Fruit fly (Drosophila melanogaster): ENCODE data around the gene Task6.

Task6 gene

dm6 chr3R:13715674-13716454 is 41.5 kb upstream of the Task6 start (continued):
- TF ChIP-seq lov (optimal IDR thresholded peaks at IDR 0.05), result no peak
- TF ChIP-seq lov (GFP tag; IDR thresholded peaks at IDR 0.05), result no peak
- no peak for TF ChIP-seq odd (GFP tag; optimal IDR thresholded peaks at IDR 0.05)
- no peak for TF ChIP-seq tll (GFP tag; optimal IDR thresholded peaks at IDR 0.05)
- TF ChIP-seq lbe (GFP tag; optimal IDR thresholded peaks at IDR 0.05), result no peak
- TF ChIP-seq CG8944 (GFP tag; optimal IDR thresholded peaks at IDR 0.05), result no peak
- peak; percentile 73 for TF ChIP-seq zen (tag; optimal IDR thresholded peaks at IDR 0.05)

dm6 chr3R:13715012-13715673 is 40.8 kb upstream of the Task6 start, which contains the start of gene kmr:
Gene kmr, plus strand, starts transcription at chr3R:13715207.
- no peak for TF ChIP-seq crp (GFP tag; optimal IDR thresholded peaks at IDR 0.05)
- TF ChIP-seq CG11696 (GFP tag; IDR thresholded peaks at IDR 0.05), result no peak; the same call in 1 of the 2 replicates
- no peak for TF ChIP-seq maf-S (GFP tag; optimal IDR thresholded peaks at IDR 0.05)
- TF ChIP-seq trh (GFP tag; optimal IDR thresholded peaks at IDR 0.05), result no peak
- peak; percentile 13 for TF ChIP-seq grn (GFP tag; optimal IDR thresholded peaks at IDR 0.05)
- TF ChIP-seq Ada2b (GFP tag; IDR thresholded peaks at IDR 0.05), result no peak
- TF ChIP-seq H15 (GFP tag; IDR thresholded peaks at IDR 0.05), result no peak
- TF ChIP-seq CG2712 (tag; optimal IDR thresholded peaks at IDR 0.05), result no peak
- peak; percentile 12 for TF ChIP-seq CG7839 (tag; optimal IDR thresholded peaks at IDR 0.05)
- TF ChIP-seq chif (GFP tag; optimal IDR thresholded peaks at IDR 0.05), result peak in 1 of 2 experiments; percentile 31
- no peak for TF ChIP-seq CG3838 (GFP tag; optimal IDR thresholded peaks at IDR 0.05)
- TF ChIP-seq Opbp (GFP tag; IDR thresholded peaks at IDR 0.05; ENCODE audit: partially characterized antibody), result no peak
- no peak for TF ChIP-seq CG12744 (GFP tag; optimal IDR thresholded peaks at IDR 0.05)
- no peak for TF ChIP-seq CG32772 (GFP tag; IDR thresholded peaks at IDR 0.05)
- TF ChIP-seq CG8478 (optimal IDR thresholded peaks at IDR 0.05), result no peak
- TF ChIP-seq CTCF (GFP tag; optimal IDR thresholded peaks at IDR 0.05), result peak; percentile 37
- peak; percentile 56 for TF ChIP-seq CG13296 (GFP tag; optimal IDR thresholded peaks at IDR 0.05)
- no peak; the same call in 2 of the 3 replicates for TF ChIP-seq z (GFP tag; IDR thresholded peaks at IDR 0.05)
- peak; percentile 32 for TF ChIP-seq CG10267 (tag; optimal IDR thresholded peaks at IDR 0.05)
- no peak for TF ChIP-seq CG17186 (GFP tag; optimal IDR thresholded peaks at IDR 0.05)
- 0 out of 3 replicates have a peak, but pooled peaks have one; percentile 24 for TF ChIP-seq mld (GFP tag; IDR thresholded peaks at IDR 0.05; ENCODE audit: partially characterized antibody)
- TF ChIP-seq E2f1 (GFP tag; IDR thresholded peaks at IDR 0.05), result no peak
- TF ChIP-seq CG7357 (GFP tag; IDR thresholded peaks at IDR 0.05), result no peak
- no peak for TF ChIP-seq ssp (GFP tag; IDR thresholded peaks at IDR 0.05)
- peak; percentile 72 for TF ChIP-seq nau (GFP tag; optimal IDR thresholded peaks at IDR 0.05)
- no peak for TF ChIP-seq pho (GFP tag; optimal IDR thresholded peaks at IDR 0.05)
- TF ChIP-seq CG17385 (GFP tag; optimal IDR thresholded peaks at IDR 0.05), result peak; percentile 21
- peak; percentile 24 for TF ChIP-seq CG12659 (GFP tag; optimal IDR thresholded peaks at IDR 0.05)
- no peak for TF ChIP-seq CG4617 (GFP tag; optimal IDR thresholded peaks at IDR 0.05; ENCODE audit: borderline replicate concordance)
- no peak for TF ChIP-seq Ssrp (tag; optimal IDR thresholded peaks at IDR 0.05)
- TF ChIP-seq hkb (optimal IDR thresholded peaks at IDR 0.05), result no peak
- peak; percentile 75 for TF ChIP-seq hkb (GFP tag; IDR thresholded peaks at IDR 0.05)
- peak; percentile 56; the same call in 2 of the 3 replicates for TF ChIP-seq CG34224 (GFP tag; IDR thresholded peaks at IDR 0.05; ENCODE audit: partially characterized antibody)
- TF ChIP-seq CG15479 (GFP tag; optimal IDR thresholded peaks at IDR 0.05), result peak; percentile 69
- TF ChIP-seq kni (GFP tag; optimal IDR thresholded peaks at IDR 0.05), result peak; percentile 83
- TF ChIP-seq ara (GFP tag; IDR thresholded peaks at IDR 0.05), result no peak
- no peak for TF ChIP-seq CG33557 (GFP tag; optimal IDR thresholded peaks at IDR 0.05)
- peak; percentile 68 for TF ChIP-seq sens (GFP tag)
- TF ChIP-seq mam (GFP tag; optimal IDR thresholded peaks at IDR 0.05), result no peak
- peak; percentile 53 for TF ChIP-seq nerfin-1 (tag; optimal IDR thresholded peaks at IDR 0.05)
- peak; percentile 65; the same call in 1 of the 2 replicates for TF ChIP-seq vvl (GFP tag; IDR thresholded peaks at IDR 0.05)
